Fruit fly (Drosophila melanogaster): Measurements from ENCODE around the gene CG13445.

Gene CG13445

DNA sequence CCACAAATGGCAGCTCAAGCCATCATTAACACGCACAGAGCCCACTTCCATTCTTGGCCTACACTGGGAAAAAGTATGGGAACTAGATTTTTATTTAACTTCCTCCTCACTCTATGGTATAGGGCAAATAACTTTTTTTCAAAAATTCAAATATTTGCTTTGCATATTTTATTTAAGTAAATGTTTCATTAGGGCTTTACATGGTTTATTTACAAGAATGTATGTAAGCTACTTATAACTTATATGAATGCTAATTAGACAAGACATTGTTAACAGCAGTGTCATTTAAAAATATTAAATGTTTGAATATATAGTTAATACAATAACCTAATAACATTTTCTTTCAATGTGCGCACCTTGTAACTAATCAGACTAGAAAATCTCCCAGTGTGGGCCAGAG, 33.8 kb upstream of the CG13445 start (continued):
- TF ChIP-seq jumu (GFP tag; optimal IDR thresholded peaks at IDR 0.05) (no peak), PHDP (tag; optimal IDR thresholded peaks at IDR 0.05) (no peak), CG16813 (GFP tag; IDR thresholded peaks at IDR 0.05; ENCODE audit: partially characterized antibody) (no peak), CG4820 (GFP tag; optimal IDR thresholded peaks at IDR 0.05) (peak; percentile 5), ind (GFP tag; optimal IDR thresholded peaks at IDR 0.05) (no peak), CG3281 (GFP tag; optimal IDR thresholded peaks at IDR 0.05) (peak; percentile 0), zen (tag; optimal IDR thresholded peaks at IDR 0.05) (peak; percentile 4), CG13775 (GFP tag; optimal IDR thresholded peaks at IDR 0.05) (peak; percentile 6), CG4707 (GFP tag; optimal IDR thresholded peaks at IDR 0.05) (no peak), D19A (tag; optimal IDR thresholded peaks at IDR 0.05) (peak; percentile 35), eve (GFP tag; optimal IDR thresholded peaks at IDR 0.05) (peak in 1 of 2 experiments; percentile 2), ken (GFP tag; IDR thresholded peaks at IDR 0.05) (no peak), org-1 (GFP tag; optimal IDR thresholded peaks at IDR 0.05) (no peak), unc-4 (GFP tag; IDR thresholded peaks at IDR 0.05; ENCODE audit: partially characterized antibody) (no peak), BtbVII (GFP tag; optimal IDR thresholded peaks at IDR 0.05) (no peak), lab (GFP tag; optimal IDR thresholded peaks at IDR 0.05) (no peak), CG10209 (GFP tag; optimal IDR thresholded peaks at IDR 0.05) (peak; percentile 31), CG7987 (GFP tag; optimal IDR thresholded peaks at IDR 0.05) (no peak), pum (GFP tag; optimal IDR thresholded peaks at IDR 0.05) (no peak), CG8290 (GFP tag; optimal IDR thresholded peaks at IDR 0.05) (no peak), CG8290 (tag; optimal IDR thresholded peaks at IDR 0.05) (no peak), vvl (GFP tag; IDR thresholded peaks at IDR 0.05) (no peak), Deaf1 (tag; optimal IDR thresholded peaks at IDR 0.05) (no peak), CG1792 (GFP tag; optimal IDR thresholded peaks at IDR 0.05) (no peak), wdn (GFP tag; IDR thresholded peaks at IDR 0.05) (no peak), Hr3 (GFP tag; optimal IDR thresholded peaks at IDR 0.05) (no peak), Dip3 (GFP tag; optimal IDR thresholded peaks at IDR 0.05) (no peak), pfk (GFP tag; optimal IDR thresholded peaks at IDR 0.05) (no peak), chn (GFP tag; optimal IDR thresholded peaks at IDR 0.05) (no peak), sisA (GFP tag; IDR thresholded peaks at IDR 0.05) (no peak), CG1233 (GFP tag; optimal IDR thresholded peaks at IDR 0.05) (no peak), CG17328 (GFP tag; IDR thresholded peaks at IDR 0.05) (no peak), CG2678 (tag; optimal IDR thresholded peaks at IDR 0.05) (peak; percentile 44), Oaz (GFP tag; IDR thresholded peaks at IDR 0.05) (no peak), Ssrp (tag; optimal IDR thresholded peaks at IDR 0.05) (peak; percentile 37), CG10565 (GFP tag; optimal IDR thresholded peaks at IDR 0.05) (no peak), CG12155 (GFP tag; optimal IDR thresholded peaks at IDR 0.05) (no peak), sc (optimal IDR thresholded peaks at IDR 0.05) (no peak), sc (GFP tag; optimal IDR thresholded peaks at IDR 0.05) (no peak), grau (tag; optimal IDR thresholded peaks at IDR 0.05) (peak; percentile 39), CG7928 (GFP tag; optimal IDR thresholded peaks at IDR 0.05) (no peak), CG5953 (GFP tag; IDR thresholded peaks at IDR 0.05) (no peak), Abd-B (GFP tag; optimal IDR thresholded peaks at IDR 0.05) (no peak), dmrt99B (tag; optimal IDR thresholded peaks at IDR 0.05) (peak; percentile 49), CG12391 (tag; optimal IDR thresholded peaks at IDR 0.05) (peak; percentile 39), Fer1 (GFP tag; optimal IDR thresholded peaks at IDR 0.05) (peak; percentile 13), Nf-YA (GFP tag; IDR thresholded peaks at IDR 0.05) (no peak), Sox100B (GFP tag; optimal IDR thresholded peaks at IDR 0.05) (peak; percentile 54), zfh2 (GFP tag; optimal IDR thresholded peaks at IDR 0.05) (no peak), CG15696 (tag; optimal IDR thresholded peaks at IDR 0.05) (no peak), Dip2 (GFP tag; IDR thresholded peaks at IDR 0.05) (no peak), Dbx (GFP tag; IDR thresholded peaks at IDR 0.05) (no peak), CG8478 (optimal IDR thresholded peaks at IDR 0.05) (no peak)
